Fruit fly (Drosophila melanogaster): ENCODE measurements around the gene Rga.

Gene Rga

dm6 chr3R:5624115-5624878 is 11.4 kb upstream of the Rga start, which contains the start of the genes Dph4, Spec2 and RpL13A (continued):
- TF ChIP-seq da (GFP tag; optimal IDR thresholded peaks at IDR 0.05) (peak; percentile 82), CG4617 (GFP tag; optimal IDR thresholded peaks at IDR 0.05; ENCODE audit: borderline replicate concordance) (peak; percentile 83), hth (optimal IDR thresholded peaks at IDR 0.05) (no peak), Bteb2 (GFP tag; optimal IDR thresholded peaks at IDR 0.05) (peak; percentile 92), GATAe (GFP tag; conservative IDR thresholded peaks at IDR 0.05) (no peak), CG8388 (GFP tag; optimal IDR thresholded peaks at IDR 0.05) (peak; percentile 85), CG42726 (GFP tag; IDR thresholded peaks at IDR 0.05; ENCODE audit: partially characterized antibody) (no peak), lbe (GFP tag; optimal IDR thresholded peaks at IDR 0.05) (peak; percentile 85), CG9437 (GFP tag; optimal IDR thresholded peaks at IDR 0.05) (peak; percentile 82), YL-1 (GFP tag; optimal IDR thresholded peaks at IDR 0.05) (peak; percentile 99), dm (GFP tag; optimal IDR thresholded peaks at IDR 0.05) (peak; percentile 97), Neu2 (GFP tag; optimal IDR thresholded peaks at IDR 0.05; ENCODE audit: borderline replicate concordance) (peak; percentile 74), Trl (optimal IDR thresholded peaks at IDR 0.05) (no peak), Trl (GFP tag; optimal IDR thresholded peaks at IDR 0.05) (peak; percentile 94), fd96Cb (tag; optimal IDR thresholded peaks at IDR 0.05) (peak; percentile 69), pan (optimal IDR thresholded peaks at IDR 0.05) (no peak), pan (GFP tag; optimal IDR thresholded peaks at IDR 0.05 in 1 of 2, IDR thresholded peaks at IDR 0.05 in 1 of 2) (no peak), ssp (GFP tag; IDR thresholded peaks at IDR 0.05) (no peak), CG8290 (GFP tag; optimal IDR thresholded peaks at IDR 0.05) (peak; percentile 95), CG8290 (tag; optimal IDR thresholded peaks at IDR 0.05) (peak; percentile 88 to 97), CG2712 (tag; optimal IDR thresholded peaks at IDR 0.05) (peak; percentile 90), pum (GFP tag; optimal IDR thresholded peaks at IDR 0.05) (peak; percentile 69), Dip2 (GFP tag; IDR thresholded peaks at IDR 0.05) (no peak), Asciz (GFP tag; optimal IDR thresholded peaks at IDR 0.05) (peak; percentile 92), chn (GFP tag; optimal IDR thresholded peaks at IDR 0.05) (peak; percentile 86), slp2 (GFP tag; optimal IDR thresholded peaks at IDR 0.05) (peak; percentile 88), stwl (tag; optimal IDR thresholded peaks at IDR 0.05) (peak; percentile 75), CG13775 (GFP tag; optimal IDR thresholded peaks at IDR 0.05) (peak; percentile 97), CG10959 (GFP tag; IDR thresholded peaks at IDR 0.05) (no peak), CG4282 (GFP tag; optimal IDR thresholded peaks at IDR 0.05) (peak; percentile 86), ttk (GFP tag; IDR thresholded peaks at IDR 0.05) (no peak), CG3281 (GFP tag; optimal IDR thresholded peaks at IDR 0.05) (peak; percentile 96), schlank (tag; optimal IDR thresholded peaks at IDR 0.05) (peak; percentile 95), Eip74EF (GFP tag; optimal IDR thresholded peaks at IDR 0.05) (peak in 1 of 2 experiments; percentile 79), CG5180 (GFP tag; optimal IDR thresholded peaks at IDR 0.05) (peak; percentile 82), Sox102F (GFP tag; optimal IDR thresholded peaks at IDR 0.05) (no peak), CG34224 (GFP tag; IDR thresholded peaks at IDR 0.05; ENCODE audit: partially characterized antibody) (no peak), Ssrp (tag; optimal IDR thresholded peaks at IDR 0.05) (peak; percentile 48), HHEX (GFP tag; optimal IDR thresholded peaks at IDR 0.05) (peak; percentile 96), CG10366 (GFP tag; IDR thresholded peaks at IDR 0.05) (no peak), CG4730 (GFP tag; IDR thresholded peaks at IDR 0.05) (no peak), CG6854 (GFP tag; optimal IDR thresholded peaks at IDR 0.05) (peak; percentile 95), Oli (tag; optimal IDR thresholded peaks at IDR 0.05) (peak; percentile 64), en (GFP tag; optimal IDR thresholded peaks at IDR 0.05) (peak; percentile 92), onecut (GFP tag; IDR thresholded peaks at IDR 0.05) (peak; percentile 93), slbo (GFP tag; IDR thresholded peaks at IDR 0.05) (no peak), oc (tag; optimal IDR thresholded peaks at IDR 0.05) (peak; percentile 80), ac (GFP tag; optimal IDR thresholded peaks at IDR 0.05) (peak; percentile 90), knrl (GFP tag; IDR thresholded peaks at IDR 0.05; ENCODE audit: partially characterized antibody) (no peak), Sry-δ (GFP tag; optimal IDR thresholded peaks at IDR 0.05) (peak; percentile 99)

Data from whole organism, embryonic.